Fruit fly (Drosophila melanogaster): Measurements from ENCODE around the gene CG6712.

DNA sequence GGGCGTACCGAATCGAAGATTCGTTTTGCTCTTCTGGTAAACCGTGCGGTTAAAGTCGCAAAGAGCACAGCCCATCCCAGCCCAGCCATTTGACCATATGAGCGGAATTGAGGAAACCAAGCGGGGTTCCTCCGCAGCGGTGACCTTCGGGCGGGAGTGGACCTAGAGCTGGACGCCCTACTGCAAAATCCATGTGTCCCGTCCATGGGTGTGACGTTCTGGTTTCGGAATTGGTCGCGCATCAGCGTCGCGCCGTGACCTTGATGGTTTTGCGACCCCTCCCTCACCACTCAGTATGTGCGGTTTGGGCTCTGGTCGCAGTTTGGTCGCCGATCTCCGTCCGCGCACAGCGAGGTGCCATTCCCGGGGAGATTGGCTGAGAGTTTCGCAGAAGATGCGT, 3.6 kb downstream of the CG6712 start:
- TF ChIP-seq sna (GFP tag; IDR thresholded peaks at IDR 0.05; ENCODE audit: partially characterized antibody) (no peak), stwl (tag; optimal IDR thresholded peaks at IDR 0.05) (no peak), CG14710 (tag; optimal IDR thresholded peaks at IDR 0.05) (no peak), CG8944 (GFP tag; optimal IDR thresholded peaks at IDR 0.05) (no peak)

All from whole organism, embryonic.